Worm (Caenorhabditis elegans) whole organism, L3 larva: ENCODE data around the gene D2024.18.

Experiments
- R02D3.7 ChIP-seq: fragments of 150-350 bp; optimal IDR thresholded peaks from 2 replicates; lab custom pipeline; 2014; ENCODE audit warnings: missing biosample characterization, missing genetic modification characterization
- aly-2 ChIP-seq: fragments of 150-350 bp; optimal IDR thresholded peaks from 2 replicates; lab custom pipeline; 2014; ENCODE audit warnings: missing biosample characterization, missing genetic modification characterization
- ceh-28 ChIP-seq: fragments of 150-350 bp; optimal IDR thresholded peaks from 2 replicates; lab custom pipeline; 2014; ENCODE audit warnings: missing biosample characterization, missing genetic modification reagents, missing genetic modification characterization
- nhr-11 ChIP-seq: fragments of 150-350 bp; optimal IDR thresholded peaks from 2 replicates; lab custom pipeline; 2014; ENCODE audit warnings: missing biosample characterization, missing genetic modification characterization
- nhr-12 ChIP-seq: fragments of 150-350 bp; optimal IDR thresholded peaks from 2 replicates; lab custom pipeline; 2014; ENCODE audit warnings: missing biosample characterization, missing genetic modification characterization
- nhr-25 ChIP-seq: sonication (generic microtip); optimal IDR thresholded peaks from 2 replicates; lab custom pipeline; 2017; ENCODE audit warnings: missing biosample characterization, missing genetic modification characterization
- nhr-76 ChIP-seq: fragments of 150-350 bp; sonication (generic microtip); optimal IDR thresholded peaks from 5 replicates; lab custom pipeline; 2014; ENCODE audit warnings: missing biosample characterization, missing genetic modification characterization
- pha-4 ChIP-seq: fragments of 150-350 bp; optimal IDR thresholded peaks from 2 replicates; lab custom pipeline; 2014; ENCODE audit warnings: missing biosample characterization, missing genetic modification reagents, missing genetic modification characterization
- snpc-4 ChIP-seq: fragments of 150-350 bp; optimal IDR thresholded peaks from 2 replicates; lab custom pipeline; 2014; ENCODE audit warnings: missing biosample characterization, missing genetic modification characterization
- unc-62 ChIP-seq: fragments of 150-350 bp; sonication (generic microtip); optimal IDR thresholded peaks from 4 replicates; lab custom pipeline; 2014; ENCODE audit warnings: missing biosample characterization, missing genetic modification reagents, missing genetic modification characterization

ce11 chrIV:7291957-7292356, 41.7 kb downstream of the D2024.18 start, which contains the start of gene F42C5.4:
- no peak for TF ChIP-seq nhr-76 (tag; lab: Kevin White, UChicago)
- TF ChIP-seq nhr-12 (tag; lab: Kevin White, UChicago), result no peak
- TF ChIP-seq unc-62 (GFP tag; lab: Kevin White, UChicago), result no peak
- TF ChIP-seq snpc-4 (tag; lab: Kevin White, UChicago), result no peak
- TF ChIP-seq nhr-25 (tag; lab: Kevin White, UChicago), result no peak
- TF ChIP-seq nhr-11, result no peak
- TF ChIP-seq pha-4 (tag; lab: Kevin White, UChicago), result no peak
- TF ChIP-seq aly-2, result no peak
- no peak for TF ChIP-seq R02D3.7
- no peak for TF ChIP-seq ceh-28 (tag; lab: Kevin White, UChicago)
